Worm (Caenorhabditis elegans): ENCODE measurements around the gene R148.4.

R148.4 gene

DNA sequence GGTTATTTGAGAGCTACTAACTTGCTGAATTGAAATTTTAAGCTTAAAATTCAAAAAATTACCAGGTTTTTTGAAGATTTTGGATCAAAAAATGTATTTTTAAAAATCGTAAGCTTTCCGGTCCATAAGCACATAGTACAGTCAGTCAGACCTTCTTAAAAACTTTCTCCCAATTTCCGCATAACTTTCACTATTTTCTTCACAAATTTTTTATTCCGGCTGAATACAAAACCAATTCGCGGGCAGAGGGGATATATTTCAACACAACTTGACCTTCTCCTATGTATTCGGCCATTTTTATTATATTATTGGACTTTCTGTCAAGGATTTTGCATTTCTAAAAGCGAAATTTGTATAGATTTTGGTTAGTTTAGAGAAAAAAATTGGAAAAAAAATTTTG, 10.9 kb upstream of the R148.4 start:
- TF ChIP-seq blmp-1 (tag; optimal IDR thresholded peaks at IDR 0.05) (peak; percentile 60), elt-3 (tag; optimal IDR thresholded peaks at IDR 0.05) (no peak)

DNA sequence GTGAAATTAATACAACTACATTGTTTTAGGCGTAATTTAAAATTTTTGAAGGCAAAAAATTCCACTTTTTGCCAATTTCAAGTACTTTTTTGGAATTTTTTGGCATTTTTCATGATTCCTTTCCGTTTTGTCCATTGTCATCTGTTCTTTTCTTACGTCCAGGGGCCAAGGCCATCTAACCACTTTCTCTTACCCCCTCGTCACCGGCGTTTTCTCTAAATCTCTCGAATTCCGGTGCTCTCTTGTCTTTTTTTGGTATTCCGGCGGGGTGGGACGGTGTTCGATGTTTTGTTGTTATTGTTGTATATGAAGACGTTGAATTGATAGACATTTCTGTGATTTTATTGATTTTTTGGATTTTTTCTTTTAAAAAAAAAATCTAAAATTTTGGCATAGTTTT, 9.8 kb upstream of the R148.4 start:
- TF ChIP-seq nhr-12 (tag; optimal IDR thresholded peaks at IDR 0.05) (no peak), drap-1 (GFP tag; optimal IDR thresholded peaks at IDR 0.05) (no peak), ceh-39 (tag; optimal IDR thresholded peaks at IDR 0.05) (no peak), M03D4.4 (tag; optimal IDR thresholded peaks at IDR 0.05) (no peak), lin-32 (GFP tag; optimal IDR thresholded peaks at IDR 0.05) (no peak), tbx-8 (GFP tag; optimal IDR thresholded peaks at IDR 0.05) (no peak), pha-4 (tag; optimal IDR thresholded peaks at IDR 0.05) (no peak), nhr-2 (tag; optimal IDR thresholded peaks at IDR 0.05) (no peak), mab-5 (tag; optimal IDR thresholded peaks at IDR 0.05) (no peak), lin-13 (tag; optimal IDR thresholded peaks at IDR 0.05) (no peak), lsy-2 (tag; optimal IDR thresholded peaks at IDR 0.05) (no peak), nhr-76 (tag; optimal IDR thresholded peaks at IDR 0.05) (no peak), sem-2 (GFP tag; optimal IDR thresholded peaks at IDR 0.05) (no peak), snpc-4 (tag; optimal IDR thresholded peaks at IDR 0.05) (no peak), zip-8 (tag; optimal IDR thresholded peaks at IDR 0.05) (no peak), unc-120 (tag; optimal IDR thresholded peaks at IDR 0.05; ENCODE audit: poor library complexity, severe bottlenecking) (no peak)

DNA sequence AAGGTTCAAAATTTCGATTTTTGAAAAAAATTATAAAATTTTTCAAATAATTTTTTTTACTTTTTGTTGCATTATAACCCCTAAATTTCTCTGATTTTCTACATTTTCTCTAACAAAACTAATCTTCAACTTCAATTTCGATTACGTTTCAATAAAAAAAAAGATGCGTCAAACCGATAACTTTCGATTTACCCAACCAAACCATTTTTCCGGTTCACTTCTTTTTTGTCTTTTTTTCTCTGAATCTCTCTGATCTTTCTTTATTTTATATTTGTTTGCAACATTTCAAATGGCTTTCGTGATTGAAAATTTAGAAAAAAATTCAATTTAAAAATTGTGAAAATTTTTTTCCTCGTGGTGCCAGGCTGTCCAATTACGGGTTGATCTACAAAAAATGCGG, 7.9 kb upstream of the R148.4 start:
- TF ChIP-seq lsy-2 (tag; optimal IDR thresholded peaks at IDR 0.05), result no peak
- no peak for TF ChIP-seq unc-62 (GFP tag; optimal IDR thresholded peaks at IDR 0.05)
- TF ChIP-seq bed-3 (GFP tag; optimal IDR thresholded peaks at IDR 0.05), result no peak

DNA sequence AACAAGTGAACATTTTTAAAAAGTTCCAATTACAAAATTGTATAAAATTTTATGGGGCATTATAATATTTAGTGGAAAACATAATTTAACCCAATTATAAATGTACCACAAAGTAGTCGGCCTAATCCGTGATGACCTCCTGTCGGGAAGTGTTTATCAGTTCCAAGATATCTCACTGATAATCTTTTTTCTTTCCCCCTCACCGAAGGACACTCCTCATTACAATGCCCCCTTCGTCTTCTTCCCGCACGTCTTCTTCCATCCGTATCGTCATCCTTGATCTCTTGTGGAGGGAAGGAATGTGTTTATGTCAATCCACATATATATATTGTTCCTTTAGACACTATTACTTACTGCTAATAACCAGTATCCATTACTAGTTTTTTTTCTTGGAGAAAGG, 6.1 kb upstream of the R148.4 start, which contains the start of gene R148.5:
Gene R148.5 (plus strand): TSS at position 331 of the 400 bp plus-strand sequence.
- TF ChIP-seq elt-1 (tag; optimal IDR thresholded peaks at IDR 0.05; ENCODE audit: borderline replicate concordance, insufficient read depth) (peak; percentile 89), mls-2 (tag; optimal IDR thresholded peaks at IDR 0.05) (no peak), pha-4 (tag; optimal IDR thresholded peaks at IDR 0.05) (no peak), hlh-1 (tag; optimal IDR thresholded peaks at IDR 0.05) (no peak), unc-62 (GFP tag; optimal IDR thresholded peaks at IDR 0.05) (peak; percentile 12), ceh-83 (GFP tag; optimal IDR thresholded peaks at IDR 0.05) (no peak)

DNA sequence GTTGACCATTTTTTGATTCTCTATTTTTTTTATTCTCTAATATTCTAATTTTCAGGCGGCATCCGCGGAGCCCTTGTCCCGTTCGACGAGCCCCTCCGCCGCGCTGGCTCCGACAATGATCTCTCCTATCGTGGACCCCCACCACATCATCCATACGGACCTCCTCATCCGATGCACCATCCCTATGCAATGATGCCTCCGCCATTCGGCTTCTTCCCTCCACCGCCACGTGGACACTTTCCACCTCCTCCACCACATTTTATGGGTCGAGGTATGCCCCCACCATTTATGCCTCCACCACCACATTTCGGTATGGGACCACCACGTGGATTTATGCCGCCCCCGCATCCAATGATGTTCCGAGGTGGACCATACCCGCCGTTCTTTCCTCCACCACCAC, 2.1 kb upstream of the R148.4 start:
- no peak for TF ChIP-seq ztf-11 (tag; optimal IDR thresholded peaks at IDR 0.05)
- no peak for TF ChIP-seq pha-4 (tag; optimal IDR thresholded peaks at IDR 0.05)

DNA sequence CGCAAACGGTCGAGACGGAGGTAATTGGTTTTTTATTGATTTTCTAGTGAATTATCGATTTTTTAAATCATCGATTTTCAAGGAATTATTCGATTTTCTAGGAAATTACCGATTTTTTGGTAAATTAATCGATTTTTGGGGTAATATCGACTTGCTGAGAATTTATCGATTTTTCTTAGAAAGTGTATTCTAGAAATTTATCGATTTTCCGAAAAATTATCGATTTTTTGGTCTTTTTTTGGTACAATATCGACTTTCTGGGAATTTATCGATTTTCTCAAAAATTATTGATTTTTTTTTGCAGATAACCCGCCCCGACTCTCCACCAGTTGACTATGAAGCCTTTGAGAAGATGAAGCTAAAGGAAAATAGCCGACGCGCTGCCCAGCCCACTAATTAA, 854 bp upstream of the R148.4 start:
- TF ChIP-seq pha-4 (tag; optimal IDR thresholded peaks at IDR 0.05), result no peak
- TF ChIP-seq elt-1 (tag; optimal IDR thresholded peaks at IDR 0.05; ENCODE audit: borderline replicate concordance, insufficient read depth), result no peak
- TF ChIP-seq ceh-83 (GFP tag; optimal IDR thresholded peaks at IDR 0.05), result no peak
- TF ChIP-seq ztf-11 (tag; optimal IDR thresholded peaks at IDR 0.05), result no peak
- no peak for TF ChIP-seq unc-39 (tag; optimal IDR thresholded peaks at IDR 0.05)
- TF ChIP-seq elt-3 (tag; optimal IDR thresholded peaks at IDR 0.05), result no peak
- TF ChIP-seq mls-2 (tag; optimal IDR thresholded peaks at IDR 0.05), result no peak
- TF ChIP-seq sptf-1 (tag; optimal IDR thresholded peaks at IDR 0.05), result no peak

DNA sequence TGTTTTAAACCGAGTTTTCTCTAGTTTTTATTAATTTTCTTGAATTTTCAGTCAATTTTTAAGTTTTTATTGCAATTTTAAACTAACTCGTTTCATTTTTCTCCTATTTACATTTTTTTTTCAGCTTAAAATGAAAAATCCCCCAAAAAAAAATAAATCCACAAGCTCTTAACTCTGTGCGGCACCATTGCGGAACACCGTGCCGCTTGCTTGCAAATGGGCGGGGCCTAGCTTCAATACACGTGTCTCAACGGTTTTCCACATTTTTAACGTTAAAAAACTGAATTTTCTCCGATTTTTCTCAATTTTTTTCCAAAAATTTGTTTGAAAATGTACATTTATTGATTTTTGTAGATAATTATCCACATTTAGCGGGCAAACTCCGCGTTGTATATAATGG, 3.6 kb downstream of the R148.4 start, which contains the start of gene R148.3:
Gene R148.3 (plus strand): TSS at position 347 of the 400 bp plus-strand sequence.
- TF ChIP-seq hlh-1 (tag; optimal IDR thresholded peaks at IDR 0.05) (peak; percentile 65), ceh-83 (GFP tag; optimal IDR thresholded peaks at IDR 0.05) (peak; percentile 52), nhr-28 (tag; optimal IDR thresholded peaks at IDR 0.05) (no peak), nhr-76 (tag; optimal IDR thresholded peaks at IDR 0.05) (no peak), unc-39 (tag; optimal IDR thresholded peaks at IDR 0.05) (peak; percentile 51), cnd-1 (tag; optimal IDR thresholded peaks at IDR 0.05) (peak; percentile 69), unc-62 (GFP tag; optimal IDR thresholded peaks at IDR 0.05) (no peak), drap-1 (GFP tag; optimal IDR thresholded peaks at IDR 0.05) (peak; percentile 76), ceh-39 (tag; optimal IDR thresholded peaks at IDR 0.05) (no peak), tbx-8 (GFP tag; optimal IDR thresholded peaks at IDR 0.05) (peak; percentile 84), M03D4.4 (tag; optimal IDR thresholded peaks at IDR 0.05) (peak; percentile 81), nhr-237 (tag; optimal IDR thresholded peaks at IDR 0.05) (no peak), bed-3 (GFP tag; optimal IDR thresholded peaks at IDR 0.05) (peak; percentile 74), blmp-1 (tag; optimal IDR thresholded peaks at IDR 0.05) (peak; percentile 42), ces-1 (GFP tag; optimal IDR thresholded peaks at IDR 0.05) (peak; percentile 16), mep-1 (tag; optimal IDR thresholded peaks at IDR 0.05) (peak; percentile 72), pha-4 (tag; optimal IDR thresholded peaks at IDR 0.05) (no peak), unc-120 (tag; optimal IDR thresholded peaks at IDR 0.05; ENCODE audit: poor library complexity, severe bottlenecking) (peak; percentile 65), nhr-12 (tag; optimal IDR thresholded peaks at IDR 0.05) (peak; percentile 40), sem-2 (GFP tag; optimal IDR thresholded peaks at IDR 0.05) (peak; percentile 57), elt-3 (tag; optimal IDR thresholded peaks at IDR 0.05) (no peak), lin-13 (tag; optimal IDR thresholded peaks at IDR 0.05) (peak; percentile 79), mls-2 (tag; optimal IDR thresholded peaks at IDR 0.05) (peak; percentile 81), lsy-2 (tag; optimal IDR thresholded peaks at IDR 0.05) (peak; percentile 57), sptf-1 (tag; optimal IDR thresholded peaks at IDR 0.05) (peak; percentile 93), snpc-4 (tag; optimal IDR thresholded peaks at IDR 0.05) (no peak), lin-32 (GFP tag; optimal IDR thresholded peaks at IDR 0.05) (peak; percentile 31), flh-1 (GFP tag; optimal IDR thresholded peaks at IDR 0.05) (peak; percentile 46), ztf-11 (tag; optimal IDR thresholded peaks at IDR 0.05) (peak; percentile 62), ham-2 (GFP tag; optimal IDR thresholded peaks at IDR 0.05) (peak; percentile 92), zip-8 (tag; optimal IDR thresholded peaks at IDR 0.05) (no peak), elt-1 (tag; optimal IDR thresholded peaks at IDR 0.05; ENCODE audit: borderline replicate concordance, insufficient read depth) (no peak)

Measured in whole organism, mixed stage, embryonic.